Fruit fly (Drosophila melanogaster): ENCODE measurements around the gene CG12496.

The CG12496 gene

dm6 chrX:2452734-2453133 is 42.0 kb upstream of the CG12496 start (continued):
- TF ChIP-seq Sox15 (GFP tag; optimal IDR thresholded peaks at IDR 0.05), result peak; percentile 20
- TF ChIP-seq dac (GFP tag; optimal IDR thresholded peaks at IDR 0.05), result no peak
- TF ChIP-seq Ets96B (tag; optimal IDR thresholded peaks at IDR 0.05), result peak; percentile 60
- TF ChIP-seq CG16779 (tag; optimal IDR thresholded peaks at IDR 0.05), result no peak
- peak; percentile 70 for TF ChIP-seq fd59A (GFP tag; optimal IDR thresholded peaks at IDR 0.05)
- peak; percentile 38 for TF ChIP-seq CG32006 (GFP tag; optimal IDR thresholded peaks at IDR 0.05)
- TF ChIP-seq fkh (GFP tag; optimal IDR thresholded peaks at IDR 0.05), result no peak
- TF ChIP-seq CG6792 (GFP tag; optimal IDR thresholded peaks at IDR 0.05), result peak; percentile 57
- TF ChIP-seq CG10669 (GFP tag; optimal IDR thresholded peaks at IDR 0.05), result peak; percentile 60
- peak; percentile 81 for TF ChIP-seq cyc (GFP tag; optimal IDR thresholded peaks at IDR 0.05)
- no peak for TF ChIP-seq CG9139 (GFP tag; optimal IDR thresholded peaks at IDR 0.05)
- peak; percentile 66 for TF ChIP-seq CG3032 (tag; optimal IDR thresholded peaks at IDR 0.05)
- peak; percentile 85 for TF ChIP-seq Eip78C (GFP tag)
- no peak for TF ChIP-seq Hr38 (GFP tag; optimal IDR thresholded peaks at IDR 0.05)
- TF ChIP-seq Gug (GFP tag; IDR thresholded peaks at IDR 0.05), result no peak
- no peak; the same call in 1 of the 2 replicates for TF ChIP-seq CG15336 (GFP tag; IDR thresholded peaks at IDR 0.05)
- TF ChIP-seq dsx (GFP tag; optimal IDR thresholded peaks at IDR 0.05; ENCODE audit: poor library complexity, severe bottlenecking), result no peak
- TF ChIP-seq CG4318 (GFP tag; optimal IDR thresholded peaks at IDR 0.05), result no peak
- peak; percentile 56 for TF ChIP-seq Eip75B (GFP tag; optimal IDR thresholded peaks at IDR 0.05)
- peak; percentile 57 for TF ChIP-seq Blimp-1 (GFP tag; optimal IDR thresholded peaks at IDR 0.05)
- TF ChIP-seq CG11902 (GFP tag; optimal IDR thresholded peaks at IDR 0.05), result peak; percentile 23
- peak; percentile 81 for TF ChIP-seq esn (GFP tag; optimal IDR thresholded peaks at IDR 0.05)
- TF ChIP-seq OdsH (GFP tag; optimal IDR thresholded peaks at IDR 0.05), result no peak
- peak; percentile 32 for TF ChIP-seq net (GFP tag; optimal IDR thresholded peaks at IDR 0.05)
- no peak for TF ChIP-seq pdm3 (GFP tag; optimal IDR thresholded peaks at IDR 0.05)
- peak; percentile 65 for TF ChIP-seq achi (GFP tag; optimal IDR thresholded peaks at IDR 0.05)
- peak; percentile 76 for TF ChIP-seq Sox102F (GFP tag; optimal IDR thresholded peaks at IDR 0.05)
- peak; percentile 55 for TF ChIP-seq CG3919 (GFP tag; optimal IDR thresholded peaks at IDR 0.05)

DNA sequence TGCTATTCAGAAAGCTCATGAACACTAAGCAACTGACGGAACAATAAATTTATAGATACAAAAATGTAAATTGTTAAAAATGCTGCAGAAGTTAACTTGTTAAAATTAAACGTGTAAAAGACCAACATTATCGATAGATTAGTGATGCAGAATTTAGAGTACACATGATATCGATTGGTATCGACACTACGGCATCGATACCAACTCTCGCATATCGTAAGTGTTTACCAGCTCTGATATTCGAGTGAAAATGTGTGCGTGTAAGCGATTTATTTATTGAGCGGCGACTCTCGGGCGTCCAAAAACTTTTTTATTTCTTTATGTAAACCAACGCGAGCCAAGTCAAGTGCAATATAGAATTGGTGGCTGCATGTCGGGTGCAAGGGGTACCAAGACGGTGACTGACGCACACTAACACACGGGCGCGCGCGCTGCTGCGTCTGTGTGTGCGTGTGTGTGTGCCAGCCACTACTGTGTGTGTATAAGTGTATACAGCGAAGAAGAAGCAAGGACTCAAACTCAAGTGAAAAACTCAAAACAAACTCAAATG is 37.1 kb upstream of the CG12496 start, which contains the start of gene z:
z (plus strand) TSS at position 20 of the 550 bp plus-strand sequence.
- TF ChIP-seq fkh (GFP tag; optimal IDR thresholded peaks at IDR 0.05), result peak; percentile 68
- TF ChIP-seq CG3032 (tag; optimal IDR thresholded peaks at IDR 0.05), result no peak
- TF ChIP-seq CG11762 (GFP tag; optimal IDR thresholded peaks at IDR 0.05; ENCODE audit: insufficient read depth), result no peak
- TF ChIP-seq ss (GFP tag; optimal IDR thresholded peaks at IDR 0.05), result no peak
- no peak for TF ChIP-seq OdsH (GFP tag; optimal IDR thresholded peaks at IDR 0.05)
- no peak for TF ChIP-seq CG8119 (GFP tag; IDR thresholded peaks at IDR 0.05)
- TF ChIP-seq Eip78C (GFP tag), result peak; percentile 50
- TF ChIP-seq Hr39 (GFP tag; optimal IDR thresholded peaks at IDR 0.05), result no peak
- TF ChIP-seq dac (GFP tag; optimal IDR thresholded peaks at IDR 0.05), result no peak
- TF ChIP-seq Ets21C (GFP tag; optimal IDR thresholded peaks at IDR 0.05), result no peak
- no peak for TF ChIP-seq CG10631 (GFP tag; optimal IDR thresholded peaks at IDR 0.05)
- no peak for TF ChIP-seq CG6163 (GFP tag; IDR thresholded peaks at IDR 0.05)
- no peak for TF ChIP-seq CG16779 (tag; optimal IDR thresholded peaks at IDR 0.05)
- no peak for TF ChIP-seq CG32006 (GFP tag; optimal IDR thresholded peaks at IDR 0.05)
- no peak for TF ChIP-seq Eip93F (GFP tag; optimal IDR thresholded peaks at IDR 0.05)
- peak; percentile 6 for TF ChIP-seq CG31627 (GFP tag; optimal IDR thresholded peaks at IDR 0.05)
- TF ChIP-seq CG6854 (GFP tag; optimal IDR thresholded peaks at IDR 0.05), result peak; percentile 2
- TF ChIP-seq CG6792 (GFP tag; optimal IDR thresholded peaks at IDR 0.05), result no peak
- no peak for TF ChIP-seq esn (GFP tag; optimal IDR thresholded peaks at IDR 0.05)
- TF ChIP-seq vri (GFP tag; optimal IDR thresholded peaks at IDR 0.05), result no peak

Measured in whole organism, prepupa.